In genomic region chr2L:20066233-20066650, dm6 we compare ENCODE assay signal across 1 fruit fly cellular context.
TF ChIP-seq lines count a peak whose summit lies in the region.

Gene bwa (plus strand): TSS chr2L:20066391.

TF ChIP-seq in whole organism, embryonic, 481 proteins besides CTCF, POLR2A, EP300 and RAD21 (continued from another document and continues in another):
- TF ChIP-seq crol (GFP tag; IDR thresholded peaks at IDR 0.05; lab: Robert Waterston, UW) (no peak), bcd (GFP tag; optimal IDR thresholded peaks at IDR 0.05; lab: Kevin White, UChicago) (no peak), CG10543 (GFP tag; optimal IDR thresholded peaks at IDR 0.05; lab: Kevin White, UChicago) (no peak), ac (GFP tag; optimal IDR thresholded peaks at IDR 0.05; lab: Kevin White, UChicago) (no peak), CG18619 (GFP tag; optimal IDR thresholded peaks at IDR 0.05; lab: Kevin White, UChicago) (no peak), ase (GFP tag; IDR thresholded peaks at IDR 0.05; lab: Robert Waterston, UW) (no peak), slou (GFP tag; optimal IDR thresholded peaks at IDR 0.05; lab: Kevin White, UChicago) (no peak), ewg (GFP tag; optimal IDR thresholded peaks at IDR 0.05; lab: Kevin White, UChicago) (no peak), gce (GFP tag; IDR thresholded peaks at IDR 0.05; lab: Robert Waterston, UW) (no peak), eyg (GFP tag; optimal IDR thresholded peaks at IDR 0.05; lab: Kevin White, UChicago) (no peak), Myb (GFP tag; optimal IDR thresholded peaks at IDR 0.05; lab: Kevin White, UChicago) (peak; percentile 64), HLH54F (GFP tag; optimal IDR thresholded peaks at IDR 0.05; lab: Kevin White, UChicago) (no peak), nau (GFP tag; optimal IDR thresholded peaks at IDR 0.05; lab: Kevin White, UChicago) (no peak), CG7839 (tag; optimal IDR thresholded peaks at IDR 0.05; lab: Kevin White, UChicago) (no peak), D19B (GFP tag; optimal IDR thresholded peaks at IDR 0.05; lab: Kevin White, UChicago) (no peak), Hr39 (optimal IDR thresholded peaks at IDR 0.05; lab: Kevin White, UChicago) (no peak), CG6654 (GFP tag; optimal IDR thresholded peaks at IDR 0.05; lab: Kevin White, UChicago) (no peak), C15 (GFP tag; IDR thresholded peaks at IDR 0.05; lab: Robert Waterston, UW) (no peak), chm (GFP tag; IDR thresholded peaks at IDR 0.05; lab: Robert Waterston, UW) (0 out of 2 replicates have a peak, but pooled peaks have one; percentile 30), CG8944 (GFP tag; optimal IDR thresholded peaks at IDR 0.05; lab: Kevin White, UChicago) (no peak), ro (GFP tag; IDR thresholded peaks at IDR 0.05; lab: Robert Waterston, UW) (no peak), hkb (optimal IDR thresholded peaks at IDR 0.05; lab: Kevin White, UChicago) (no peak), hkb (GFP tag; IDR thresholded peaks at IDR 0.05; lab: Robert Waterston, UW) (peak; percentile 29; the same call in 1 of the 2 replicates), PHDP (tag; optimal IDR thresholded peaks at IDR 0.05; lab: Kevin White, UChicago) (no peak), CG4730 (GFP tag; IDR thresholded peaks at IDR 0.05; lab: Robert Waterston, UW) (no peak), bbx (GFP tag; IDR thresholded peaks at IDR 0.05; lab: Robert Waterston, UW; ENCODE audit: partially characterized antibody) (no peak), CG8290 (GFP tag; optimal IDR thresholded peaks at IDR 0.05; lab: Kevin White, UChicago) (no peak), CG8290 (tag; optimal IDR thresholded peaks at IDR 0.05; lab: Kevin White, UChicago) (peak in 1 of 2 experiments; percentile 34), ken (GFP tag; IDR thresholded peaks at IDR 0.05; lab: Robert Waterston, UW) (no peak), Bdp1 (GFP tag; optimal IDR thresholded peaks at IDR 0.05; lab: Kevin White, UChicago) (no peak), CG1603 (tag; optimal IDR thresholded peaks at IDR 0.05; lab: Kevin White, UChicago) (peak; percentile 60), al (GFP tag; IDR thresholded peaks at IDR 0.05; lab: Robert Waterston, UW) (no peak), ash1 (GFP tag; optimal IDR thresholded peaks at IDR 0.05; lab: Kevin White, UChicago) (no peak), Dip3 (GFP tag; optimal IDR thresholded peaks at IDR 0.05; lab: Kevin White, UChicago) (no peak), Gug (GFP tag; IDR thresholded peaks at IDR 0.05; lab: Robert Waterston, UW) (no peak), CG5180 (GFP tag; optimal IDR thresholded peaks at IDR 0.05; lab: Kevin White, UChicago) (no peak), Pdp1 (GFP tag; optimal IDR thresholded peaks at IDR 0.05; lab: Kevin White, UChicago) (peak in 1 of 2 experiments; percentile 78), crp (GFP tag; optimal IDR thresholded peaks at IDR 0.05; lab: Kevin White, UChicago) (peak in 1 of 2 experiments; percentile 12), CG4282 (GFP tag; optimal IDR thresholded peaks at IDR 0.05; lab: Kevin White, UChicago) (no peak), E2f2 (GFP tag; IDR thresholded peaks at IDR 0.05; lab: Robert Waterston, UW) (peak; percentile 90), CG9876 (GFP tag; optimal IDR thresholded peaks at IDR 0.05; lab: Kevin White, UChicago) (no peak), CG3281 (GFP tag; optimal IDR thresholded peaks at IDR 0.05; lab: Kevin White, UChicago) (peak; percentile 10), CG2678 (tag; optimal IDR thresholded peaks at IDR 0.05; lab: Kevin White, UChicago) (no peak), Med (GFP tag; lab: Kevin White, UChicago) (peak; percentile 73), esg (GFP tag; conservative IDR thresholded peaks at IDR 0.05; lab: Robert Waterston, UW) (no peak), fd64A (GFP tag; optimal IDR thresholded peaks at IDR 0.05; lab: Kevin White, UChicago) (no peak), CG18764 (GFP tag; optimal IDR thresholded peaks at IDR 0.05; lab: Kevin White, UChicago) (no peak), CG12769 (tag; optimal IDR thresholded peaks at IDR 0.05; lab: Kevin White, UChicago) (no peak), br (optimal IDR thresholded peaks at IDR 0.05; lab: Kevin White, UChicago) (no peak), jing (GFP tag; optimal IDR thresholded peaks at IDR 0.05; lab: Kevin White, UChicago) (no peak), dan (GFP tag; IDR thresholded peaks at IDR 0.05; lab: Robert Waterston, UW) (no peak), CG15479 (GFP tag; optimal IDR thresholded peaks at IDR 0.05; lab: Kevin White, UChicago) (peak; percentile 73), stwl (tag; optimal IDR thresholded peaks at IDR 0.05; lab: Kevin White, UChicago) (peak; percentile 39), ci (GFP tag; IDR thresholded peaks at IDR 0.05; lab: Robert Waterston, UW) (0 out of 3 replicates have a peak, but pooled peaks have one; percentile 16), gcm2 (GFP tag; optimal IDR thresholded peaks at IDR 0.05; lab: Kevin White, UChicago) (no peak), CG7786 (GFP tag; optimal IDR thresholded peaks at IDR 0.05; lab: Kevin White, UChicago) (no peak), CG9609 (GFP tag; optimal IDR thresholded peaks at IDR 0.05; lab: Kevin White, UChicago) (no peak), CG18599 (GFP tag; optimal IDR thresholded peaks at IDR 0.05; lab: Kevin White, UChicago) (no peak), vfl (GFP tag; optimal IDR thresholded peaks at IDR 0.05; lab: Kevin White, UChicago) (no peak), Adf1 (GFP tag; IDR thresholded peaks at IDR 0.05; lab: Robert Waterston, UW) (no peak), CG17802 (tag; optimal IDR thresholded peaks at IDR 0.05; lab: Kevin White, UChicago) (no peak), CG2129 (GFP tag; IDR thresholded peaks at IDR 0.05; lab: Robert Waterston, UW; ENCODE audit: partially characterized antibody) (no peak), E2f1 (GFP tag; IDR thresholded peaks at IDR 0.05; lab: Robert Waterston, UW) (no peak), ap (GFP tag; IDR thresholded peaks at IDR 0.05; lab: Robert Waterston, UW) (no peak), CG33213 (GFP tag; optimal IDR thresholded peaks at IDR 0.05; lab: Kevin White, UChicago) (peak; percentile 84), CG6683 (GFP tag; optimal IDR thresholded peaks at IDR 0.05; lab: Kevin White, UChicago) (no peak), CG7271 (tag; optimal IDR thresholded peaks at IDR 0.05; lab: Kevin White, UChicago) (no peak), CrebB (tag; optimal IDR thresholded peaks at IDR 0.05; lab: Kevin White, UChicago) (no peak), CG13424 (tag; optimal IDR thresholded peaks at IDR 0.05; lab: Kevin White, UChicago) (no peak), Ada2b (GFP tag; IDR thresholded peaks at IDR 0.05; lab: Robert Waterston, UW) (no peak), ab (GFP tag; optimal IDR thresholded peaks at IDR 0.05; lab: Kevin White, UChicago) (no peak), cg (GFP tag; optimal IDR thresholded peaks at IDR 0.05; lab: Kevin White, UChicago) (peak; percentile 3), maf-S (GFP tag; optimal IDR thresholded peaks at IDR 0.05; lab: Kevin White, UChicago) (no peak), Dll (GFP tag; IDR thresholded peaks at IDR 0.05; lab: Robert Waterston, UW; ENCODE audit: partially characterized antibody) (peak; percentile 16; the same call in 1 of the 4 replicates), ERR (GFP tag; optimal IDR thresholded peaks at IDR 0.05; lab: Kevin White, UChicago) (no peak), CG1647 (GFP tag; optimal IDR thresholded peaks at IDR 0.05; lab: Kevin White, UChicago) (no peak), Mrtf (GFP tag; IDR thresholded peaks at IDR 0.05; lab: Robert Waterston, UW) (no peak), Mes4 (GFP tag; optimal IDR thresholded peaks at IDR 0.05; lab: Kevin White, UChicago) (no peak), ems (GFP tag; optimal IDR thresholded peaks at IDR 0.05; lab: Kevin White, UChicago) (no peak), CG2875 (GFP tag; optimal IDR thresholded peaks at IDR 0.05; lab: Kevin White, UChicago) (no peak), CG1832 (GFP tag; optimal IDR thresholded peaks at IDR 0.05; lab: Kevin White, UChicago) (no peak), lmd (GFP tag; IDR thresholded peaks at IDR 0.05; lab: Robert Waterston, UW) (no peak), CG4617 (GFP tag; optimal IDR thresholded peaks at IDR 0.05; lab: Kevin White, UChicago; ENCODE audit: borderline replicate concordance) (peak; percentile 13), Poxn (GFP tag; IDR thresholded peaks at IDR 0.05; lab: Robert Waterston, UW) (no peak), Nf-YC (tag; optimal IDR thresholded peaks at IDR 0.05; lab: Kevin White, UChicago) (no peak), ATbp (GFP tag; optimal IDR thresholded peaks at IDR 0.05; lab: Kevin White, UChicago) (no peak), emc (GFP tag; optimal IDR thresholded peaks at IDR 0.05; lab: Kevin White, UChicago) (no peak), CG6765 (GFP tag; optimal IDR thresholded peaks at IDR 0.05; lab: Kevin White, UChicago) (no peak), dmrt99B (tag; optimal IDR thresholded peaks at IDR 0.05; lab: Kevin White, UChicago) (no peak), ssp (GFP tag; IDR thresholded peaks at IDR 0.05; lab: Robert Waterston, UW) (no peak), Nf-YB (GFP tag; optimal IDR thresholded peaks at IDR 0.05; lab: Kevin White, UChicago) (no peak), tgo (GFP tag; IDR thresholded peaks at IDR 0.05; lab: Robert Waterston, UW) (no peak), CG9215 (GFP tag; IDR thresholded peaks at IDR 0.05; lab: Robert Waterston, UW) (no peak), CG30403 (GFP tag; optimal IDR thresholded peaks at IDR 0.05; lab: Kevin White, UChicago) (no peak), lov (optimal IDR thresholded peaks at IDR 0.05; lab: Kevin White, UChicago) (no peak), lov (GFP tag; IDR thresholded peaks at IDR 0.05; lab: Robert Waterston, UW) (no peak), twi (tag; optimal IDR thresholded peaks at IDR 0.05; lab: Kevin White, UChicago) (no peak), Sry-δ (GFP tag; optimal IDR thresholded peaks at IDR 0.05; lab: Kevin White, UChicago) (peak; percentile 27), Hsf (GFP tag; optimal IDR thresholded peaks at IDR 0.05; lab: Kevin White, UChicago) (no peak), CG4820 (GFP tag; optimal IDR thresholded peaks at IDR 0.05; lab: Kevin White, UChicago) (no peak), CG14710 (tag; optimal IDR thresholded peaks at IDR 0.05; lab: Kevin White, UChicago) (peak; percentile 28), CG6791 (GFP tag; IDR thresholded peaks at IDR 0.05; lab: Robert Waterston, UW; ENCODE audit: partially characterized antibody) (peak; percentile 46; the same call in 1 of the 3 replicates), otp (GFP tag; IDR thresholded peaks at IDR 0.05; lab: Robert Waterston, UW) (no peak), Hmr (GFP tag; optimal IDR thresholded peaks at IDR 0.05; lab: Kevin White, UChicago) (peak; percentile 58), slbo (GFP tag; IDR thresholded peaks at IDR 0.05; lab: Robert Waterston, UW) (no peak), grn (GFP tag; optimal IDR thresholded peaks at IDR 0.05; lab: Kevin White, UChicago) (no peak), nerfin-2 (GFP tag; IDR thresholded peaks at IDR 0.05; lab: Robert Waterston, UW; ENCODE audit: partially characterized antibody) (no peak; the same call in 1 of the 2 replicates), Hr78 (GFP tag; optimal IDR thresholded peaks at IDR 0.05; lab: Kevin White, UChicago) (no peak), CG3407 (GFP tag; optimal IDR thresholded peaks at IDR 0.05; lab: Kevin White, UChicago) (no peak), Hmx (GFP tag; optimal IDR thresholded peaks at IDR 0.05; lab: Kevin White, UChicago) (no peak), Mad (GFP tag; optimal IDR thresholded peaks at IDR 0.05; lab: Kevin White, UChicago) (no peak), D (optimal IDR thresholded peaks at IDR 0.05; lab: Kevin White, UChicago) (no peak), D (GFP tag; optimal IDR thresholded peaks at IDR 0.05; lab: Kevin White, UChicago) (no peak), CG31224 (GFP tag; IDR thresholded peaks at IDR 0.05; lab: Robert Waterston, UW) (no peak), klu (GFP tag; IDR thresholded peaks at IDR 0.05; lab: Robert Waterston, UW) (no peak), wor (GFP tag; IDR thresholded peaks at IDR 0.05; lab: Robert Waterston, UW) (no peak), HLH4C (GFP tag; IDR thresholded peaks at IDR 0.05; lab: Robert Waterston, UW; ENCODE audit: partially characterized antibody) (no peak), gsb-n (tag; optimal IDR thresholded peaks at IDR 0.05; lab: Kevin White, UChicago) (no peak), CG1792 (GFP tag; optimal IDR thresholded peaks at IDR 0.05; lab: Kevin White, UChicago) (peak; percentile 4), CG12744 (GFP tag; optimal IDR thresholded peaks at IDR 0.05; lab: Kevin White, UChicago) (no peak), Lhr (GFP tag; optimal IDR thresholded peaks at IDR 0.05; lab: Kevin White, UChicago) (peak; percentile 86), crc (GFP tag; optimal IDR thresholded peaks at IDR 0.05; lab: Kevin White, UChicago) (no peak), luna (GFP tag; optimal IDR thresholded peaks at IDR 0.05; lab: Kevin White, UChicago) (no peak), CG17829 (tag; optimal IDR thresholded peaks at IDR 0.05; lab: Kevin White, UChicago) (no peak), ttk (GFP tag; IDR thresholded peaks at IDR 0.05; lab: Robert Waterston, UW) (no peak), sens-2 (GFP tag; IDR thresholded peaks at IDR 0.05; lab: Robert Waterston, UW) (no peak), sr (GFP tag; IDR thresholded peaks at IDR 0.05; lab: Robert Waterston, UW) (no peak), gt (GFP tag; IDR thresholded peaks at IDR 0.05; lab: Robert Waterston, UW) (no peak), MTF-1 (GFP tag; optimal IDR thresholded peaks at IDR 0.05; lab: Kevin White, UChicago; ENCODE audit: borderline replicate concordance) (no peak), CG17385 (GFP tag; optimal IDR thresholded peaks at IDR 0.05; lab: Kevin White, UChicago) (no peak), ind (GFP tag; optimal IDR thresholded peaks at IDR 0.05; lab: Kevin White, UChicago) (no peak), wek (GFP tag; optimal IDR thresholded peaks at IDR 0.05; lab: Kevin White, UChicago) (no peak), CG15011 (GFP tag; optimal IDR thresholded peaks at IDR 0.05; lab: Kevin White, UChicago) (no peak), CG7556 (GFP tag; optimal IDR thresholded peaks at IDR 0.05; lab: Kevin White, UChicago) (no peak), Atf6 (GFP tag; IDR thresholded peaks at IDR 0.05; lab: Robert Waterston, UW) (no peak), CG13296 (GFP tag; optimal IDR thresholded peaks at IDR 0.05; lab: Kevin White, UChicago) (peak; percentile 25), Max (GFP tag; optimal IDR thresholded peaks at IDR 0.05; lab: Kevin White, UChicago) (no peak), z (GFP tag; IDR thresholded peaks at IDR 0.05; lab: Robert Waterston, UW) (no peak), dysf (GFP tag; IDR thresholded peaks at IDR 0.05; lab: Robert Waterston, UW) (no peak), CG8281 (tag; optimal IDR thresholded peaks at IDR 0.05; lab: Kevin White, UChicago) (no peak)
